Fruit fly (Drosophila melanogaster) whole organism, wandering third instar larva: Measurements from ENCODE around the gene aay.
A peak's percentile ranks its signal among the peaks of the same experiment; 100 is the strongest.

Experiments
- Abd-B ChIP-seq: fragments of >200 bp; optimal IDR thresholded peaks from 2 replicates; lab custom pipeline; 2017; ENCODE audit warnings: missing biosample characterization, missing genetic modification characterization
- CG32264 ChIP-seq: fragments of 200-800 bp; sonication (Bioruptor generic); optimal IDR thresholded peaks from 2 replicates; lab custom pipeline; 2016; ENCODE audit warnings: missing biosample characterization, missing genetic modification characterization
- CG9705 ChIP-seq: fragments of 200-800 bp; sonication (Bioruptor generic); optimal IDR thresholded peaks from 2 replicates; lab custom pipeline; 2018; ENCODE audit warnings: missing biosample characterization, mild to moderate bottlenecking, missing genetic modification characterization
- CrebA ChIP-seq: fragments of 200-800 bp; sonication (Bioruptor generic); optimal IDR thresholded peaks from 2 replicates; lab custom pipeline; 2016; ENCODE audit warnings: missing biosample characterization, mild to moderate bottlenecking, missing genetic modification characterization, borderline replicate concordance
- Dfd ChIP-seq: fragments of >200 bp; optimal IDR thresholded peaks from 2 replicates; lab custom pipeline; 2017; ENCODE audit warnings: missing biosample characterization, missing genetic modification characterization
- Dif ChIP-seq: fragments of 200-275, 200-300 bp; sonication (Bioruptor generic); optimal IDR thresholded peaks from 2 replicates; lab custom pipeline; 2018; ENCODE audit warnings: missing biosample characterization, missing genetic modification characterization; ENCODE audit not compliant: partially characterized antibody
- GATAd ChIP-seq: sonication (Bioruptor generic); optimal IDR thresholded peaks from 2 replicates; lab custom pipeline; 2016; ENCODE audit warnings: missing biosample characterization, missing genetic modification characterization
- HLH106 ChIP-seq: fragments of 200-800 bp; optimal IDR thresholded peaks from 3 replicates; lab custom pipeline; 2019; ENCODE audit warnings: missing biosample characterization, mild to moderate bottlenecking, missing genetic modification characterization, moderate library complexity
- Hnf4 ChIP-seq: fragments of 200-800 bp; sonication (Bioruptor generic); optimal IDR thresholded peaks from 2 replicates; lab custom pipeline; 2016; ENCODE audit warnings: missing biosample characterization, mild to moderate bottlenecking, missing genetic modification characterization
- Hr78 ChIP-seq: fragments of >200 bp; optimal IDR thresholded peaks from 2 replicates; lab custom pipeline; 2017; ENCODE audit warnings: missing biosample characterization, missing genetic modification characterization
- Hr83 ChIP-seq: fragments of 200-300 bp; sonication (Bioruptor generic); optimal IDR thresholded peaks from 2 replicates; lab custom pipeline; 2016; ENCODE audit warnings: missing biosample characterization, mild to moderate bottlenecking, missing genetic modification characterization, moderate library complexity; ENCODE audit not compliant: poor library complexity, severe bottlenecking
- Jra ChIP-seq: sonication (Bioruptor generic); optimal IDR thresholded peaks from 2 replicates; lab custom pipeline; 2016; ENCODE audit warnings: missing biosample characterization, missing genetic modification characterization
- Mio ChIP-seq: sonication (Bioruptor generic); optimal IDR thresholded peaks from 2 replicates; lab custom pipeline; 2016; ENCODE audit warnings: missing biosample characterization, missing genetic modification characterization
- Myc ChIP-seq: fragments of >200 bp; optimal IDR thresholded peaks from 2 replicates; lab custom pipeline; 2017
- OdsH ChIP-seq: fragments of 200-800 bp; sonication (Bioruptor generic); optimal IDR thresholded peaks from 2 replicates; lab custom pipeline; 2016; ENCODE audit warnings: missing biosample characterization, mild to moderate bottlenecking, missing genetic modification characterization
- Rel ChIP-seq, 2 experiments: fragments of 200-800 bp; sonication (Bioruptor generic) in 1 of 2; optimal IDR thresholded peaks; 2 replicates in 1 of 2; 3 replicates in 1 of 2; lab custom pipeline; 2016 to 2019; ENCODE audit warnings: mild to moderate bottlenecking in 2 of 2, missing biosample characterization in 2 of 2, missing genetic modification characterization in 2 of 2, moderate library complexity in 1 of 2
- Sp1 ChIP-seq: fragments of 200-800 bp; sonication (Bioruptor generic); optimal IDR thresholded peaks from 3 replicates; lab custom pipeline; 2019; ENCODE audit warnings: missing biosample characterization, mild to moderate bottlenecking, missing genetic modification characterization, moderate library complexity
- Vsx2 ChIP-seq: fragments of 200-300, 225-300 bp; sonication (Bioruptor generic); optimal IDR thresholded peaks from 2 replicates; lab custom pipeline; 2018; ENCODE audit warnings: missing biosample characterization, missing genetic modification characterization; ENCODE audit not compliant: partially characterized antibody
- br ChIP-seq: fragments of 200-800 bp; sonication (Bioruptor generic); optimal IDR thresholded peaks from 2 replicates; lab custom pipeline; 2016; ENCODE audit warnings: missing biosample characterization, missing genetic modification characterization
- brk ChIP-seq: fragments of 200-800 bp; sonication (Bioruptor generic); optimal IDR thresholded peaks from 2 replicates; lab custom pipeline; 2016; ENCODE audit warnings: missing biosample characterization, mild to moderate bottlenecking, missing genetic modification characterization
- dl ChIP-seq, 2 experiments: fragments of 175-275, 200-275 bp in 1 of 2; fragments of 200-275 bp in 1 of 2; sonication (Bioruptor generic); optimal IDR thresholded peaks; lab custom pipeline; 2018; ENCODE audit warnings: mild to moderate bottlenecking in 2 of 2, missing biosample characterization in 2 of 2, missing genetic modification characterization in 2 of 2, moderate library complexity in 2 of 2; ENCODE audit not compliant: partially characterized antibody in 2 of 2, insufficient read depth in 1 of 2
- ey ChIP-seq: fragments of 200-800 bp; sonication (Bioruptor generic); optimal IDR thresholded peaks from 2 replicates; lab custom pipeline; 2016; ENCODE audit warnings: missing biosample characterization, missing genetic modification characterization
- foxo ChIP-seq, 2 experiments: fragments of 200-800 bp; sonication (Bioruptor generic); optimal IDR thresholded peaks; 2 replicates in 1 of 2; 3 replicates in 1 of 2; lab custom pipeline; 2016 to 2017; ENCODE audit warnings: missing biosample characterization in 2 of 2, missing genetic modification characterization in 2 of 2
- fru ChIP-seq: fragments of 200-800 bp; sonication (Bioruptor generic); optimal IDR thresholded peaks from 3 replicates; lab custom pipeline; 2016; ENCODE audit warnings: missing biosample characterization, mild to moderate bottlenecking, missing genetic modification characterization
- h ChIP-seq: fragments of 200-800 bp; sonication (Bioruptor generic); optimal IDR thresholded peaks from 3 replicates; lab custom pipeline; 2016; ENCODE audit warnings: missing biosample characterization, mild to moderate bottlenecking, missing genetic modification characterization
- jim ChIP-seq: fragments of 175-275, 200-325 bp; sonication (Bioruptor generic); optimal IDR thresholded peaks from 2 replicates; lab custom pipeline; 2016; ENCODE audit warnings: missing biosample characterization, mild to moderate bottlenecking, missing genetic modification characterization
- lola ChIP-seq: fragments of >200 bp; optimal IDR thresholded peaks from 2 replicates; lab custom pipeline; 2017; ENCODE audit warnings: missing biosample characterization, missing genetic modification characterization
- psq ChIP-seq: fragments of 200-800 bp; sonication (Bioruptor generic); optimal IDR thresholded peaks from 3 replicates; lab custom pipeline; 2017; ENCODE audit warnings: missing biosample characterization, mild to moderate bottlenecking, missing genetic modification characterization, moderate library complexity
- rgr ChIP-seq: fragments of 200-800 bp; sonication (Bioruptor generic); optimal IDR thresholded peaks from 3 replicates; lab custom pipeline; 2016; ENCODE audit warnings: missing biosample characterization, mild to moderate bottlenecking, missing genetic modification characterization
- sage ChIP-seq: fragments of 200-800 bp; sonication (Bioruptor generic); optimal IDR thresholded peaks from 2 replicates; lab custom pipeline; 2016; ENCODE audit warnings: missing biosample characterization, mild to moderate bottlenecking, missing genetic modification characterization
- sv ChIP-seq: fragments of 200-800 bp; sonication (Bioruptor generic); optimal IDR thresholded peaks from 3 replicates; lab custom pipeline; 2016; ENCODE audit warnings: missing biosample characterization, missing genetic modification characterization
- tai ChIP-seq: sonication (Bioruptor generic); optimal IDR thresholded peaks from 2 replicates; lab custom pipeline; 2016; ENCODE audit warnings: missing biosample characterization, missing genetic modification characterization
- usp ChIP-seq: fragments of >200 bp; optimal IDR thresholded peaks from 2 replicates; lab custom pipeline; 2017; ENCODE audit warnings: missing biosample characterization, missing genetic modification characterization
- woc ChIP-seq: sonication (Bioruptor generic); optimal IDR thresholded peaks from 2 replicates; lab custom pipeline; 2016; ENCODE audit warnings: missing biosample characterization, mild to moderate bottlenecking, missing genetic modification characterization

aay gene

dm6 chr3L:9384445-9385079 lies 38.5 kb upstream of the aay start:
- TF ChIP-seq psq (peak; percentile 54), CG9705 (GFP tag; lab: Kevin White, UChicago) (no peak)

- TF ChIP-seq HLH106 (tag; lab: Kevin White, UChicago), result no peak
- no peak for TF ChIP-seq Rel (GFP tag; optimal IDR thresholded peaks at IDR 0.05; lab: Kevin White, UChicago)
- TF ChIP-seq Rel (tag; optimal IDR thresholded peaks at IDR 0.05; lab: Kevin White, UChicago), result peak; percentile 87
- TF ChIP-seq, all 38 proteins: peak for 1
Observed at dm6 chr3L:9391340-9391980, 31.6 kb upstream of the aay start.

- TF ChIP-seq Rel (GFP tag; optimal IDR thresholded peaks at IDR 0.05; lab: Kevin White, UChicago), result no peak
- peak; percentile 98 for TF ChIP-seq Rel (tag; optimal IDR thresholded peaks at IDR 0.05; lab: Kevin White, UChicago)
- no peak for TF ChIP-seq foxo (GFP tag; optimal IDR thresholded peaks at IDR 0.05; lab: Kevin White, UChicago)
Observed at dm6 chr3L:9396038-9396437, 27.0 kb upstream of the aay start.

dm6 chr3L:9396704-9397103 lies 26.3 kb upstream of the aay start:
- TF ChIP-seq Dfd (GFP tag; lab: Kevin White, UChicago) (peak; percentile 8), psq (peak; percentile 76), Sp1 (GFP tag; lab: Kevin White, UChicago) (no peak)

- peak; percentile 19 for TF ChIP-seq Rel (GFP tag; optimal IDR thresholded peaks at IDR 0.05; lab: Kevin White, UChicago)
- TF ChIP-seq Rel (tag; optimal IDR thresholded peaks at IDR 0.05; lab: Kevin White, UChicago), result peak; percentile 84
- TF ChIP-seq h (GFP tag; lab: Kevin White, UChicago), result peak; percentile 75
- peak; percentile 46 for TF ChIP-seq CG32264
- peak; percentile 97 for TF ChIP-seq Hr83
- TF ChIP-seq psq, result no peak
- peak; percentile 11 for TF ChIP-seq HLH106 (tag; lab: Kevin White, UChicago)
- peak in 1 of 2 experiments; percentile 51 for TF ChIP-seq foxo (GFP tag; optimal IDR thresholded peaks at IDR 0.05; lab: Kevin White, UChicago)
- peak; percentile 38 for TF ChIP-seq Jra (GFP tag; lab: Kevin White, UChicago)
- TF ChIP-seq sage, result no peak
- TF ChIP-seq jim, result no peak
- peak; percentile 20 for TF ChIP-seq fru (GFP tag; lab: Kevin White, UChicago)
- peak; percentile 8 for TF ChIP-seq GATAd
- peak; percentile 55 for TF ChIP-seq OdsH (GFP tag; lab: Kevin White, UChicago)
- no peak for TF ChIP-seq woc (GFP tag; lab: Kevin White, UChicago)
- TF ChIP-seq Abd-B, result no peak
- peak; percentile 69 for TF ChIP-seq tai (GFP tag; lab: Kevin White, UChicago)
- no peak for TF ChIP-seq lola
- TF ChIP-seq Hnf4 (GFP tag; lab: Kevin White, UChicago), result peak; percentile 40
- peak; percentile 23 for TF ChIP-seq brk (GFP tag; lab: Kevin White, UChicago)
- TF ChIP-seq br (GFP tag; lab: Kevin White, UChicago), result peak; percentile 43
- TF ChIP-seq rgr (GFP tag; lab: Kevin White, UChicago), result peak; percentile 68
- peak; percentile 20 for TF ChIP-seq ey (GFP tag; lab: Kevin White, UChicago)
- peak; percentile 38 for TF ChIP-seq Sp1 (GFP tag; lab: Kevin White, UChicago)
- no peak for TF ChIP-seq sv (GFP tag; lab: Kevin White, UChicago)
Observed at dm6 chr3L:9397156-9397555, 25.9 kb upstream of the aay start.

- TF ChIP-seq usp, result no peak
- TF ChIP-seq Rel (GFP tag; optimal IDR thresholded peaks at IDR 0.05; lab: Kevin White, UChicago), result no peak
- TF ChIP-seq Rel (tag; optimal IDR thresholded peaks at IDR 0.05; lab: Kevin White, UChicago), result peak; percentile 62
- TF ChIP-seq Jra (GFP tag; lab: Kevin White, UChicago), result no peak
- TF ChIP-seq dl (GFP tag; optimal IDR thresholded peaks at IDR 0.05; lab: Kevin White, UChicago; ENCODE audit: insufficient read depth in 1 of 2, partially characterized antibody in 2 of 2), result no peak
- no peak for TF ChIP-seq Mio (GFP tag; lab: Kevin White, UChicago)
- no peak for TF ChIP-seq sage
- TF ChIP-seq HLH106 (tag; lab: Kevin White, UChicago), result no peak
- TF ChIP-seq Dif, result no peak
- no peak for TF ChIP-seq Myc (lab: Kevin White, UChicago)
- no peak for TF ChIP-seq Hnf4 (GFP tag; lab: Kevin White, UChicago)
- TF ChIP-seq Abd-B, result no peak
- no peak for TF ChIP-seq Hr78 (GFP tag; lab: Kevin White, UChicago)
- no peak for TF ChIP-seq Vsx2 (GFP tag; lab: Kevin White, UChicago)
- TF ChIP-seq CG32264, result no peak
- TF ChIP-seq tai (GFP tag; lab: Kevin White, UChicago), result peak; percentile 12
- no peak for TF ChIP-seq Hr83
- no peak for TF ChIP-seq CrebA
- peak; percentile 18 for TF ChIP-seq woc (GFP tag; lab: Kevin White, UChicago)
- no peak for TF ChIP-seq psq
- no peak for TF ChIP-seq sv (GFP tag; lab: Kevin White, UChicago)
- TF ChIP-seq jim, result no peak
- TF ChIP-seq br (GFP tag; lab: Kevin White, UChicago), result no peak
- TF ChIP-seq lola, result no peak
- TF ChIP-seq Dfd (GFP tag; lab: Kevin White, UChicago), result no peak
- no peak for TF ChIP-seq brk (GFP tag; lab: Kevin White, UChicago)
- TF ChIP-seq, all 38 proteins: peak for 3
Observed at dm6 chr3L:9398028-9398427, 25.0 kb upstream of the aay start.
